Fruit fly (Drosophila melanogaster): ENCODE data around the gene gskt.

- TF ChIP-seq esg (GFP tag; conservative IDR thresholded peaks at IDR 0.05) = no peak
- TF ChIP-seq CG10654 (GFP tag; optimal IDR thresholded peaks at IDR 0.05) = no peak
- TF ChIP-seq crol (GFP tag; IDR thresholded peaks at IDR 0.05) = no peak
- TF ChIP-seq CG6813 (GFP tag; optimal IDR thresholded peaks at IDR 0.05) = no peak
Measured at dm6 chr3R:31342574-31342973, 29.7 kb upstream of the gskt start.
